5 fruit fly cellular contexts compared by ENCODE assay signal in the genomic region with DNA sequence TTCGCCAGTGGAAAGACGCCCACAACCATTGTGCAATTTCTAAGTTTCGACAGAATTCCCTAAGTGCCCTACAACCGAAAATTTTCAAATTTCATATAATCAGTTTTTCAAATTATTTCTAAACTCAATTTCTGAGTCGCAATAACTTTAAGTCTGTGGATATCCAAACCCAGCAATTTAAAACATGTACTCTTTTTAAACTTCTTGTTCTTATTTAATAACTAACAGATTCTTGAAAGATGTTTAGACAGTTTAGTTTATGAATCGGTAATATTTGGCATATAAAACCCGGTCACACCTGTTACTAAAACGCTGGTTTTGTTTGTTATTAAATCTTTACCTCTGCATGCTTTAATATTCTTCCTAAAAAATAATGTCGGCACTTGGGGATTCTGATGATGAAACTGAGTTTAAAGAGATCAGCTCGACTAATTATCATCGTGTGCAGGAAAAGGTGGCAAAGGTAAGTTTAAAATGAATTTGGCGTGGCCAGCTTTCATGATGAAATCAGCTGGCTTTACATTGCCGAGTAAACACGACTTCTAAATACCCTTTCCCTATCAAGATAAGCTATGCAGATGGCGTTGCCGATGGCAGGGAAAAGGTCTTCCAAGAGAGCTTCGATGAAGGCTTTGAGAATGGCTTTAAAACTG.
TF ChIP-seq lines count a peak whose summit lies in the region.

CG43998 (minus strand) TSS at position 51 of the 653 bp plus-strand sequence.
CG43999 (minus strand) TSS at position 51 of the 653 bp plus-strand sequence.
CG31142 (plus strand) TSS at position 294 of the 653 bp plus-strand sequence.

- no peak for TF ChIP-seq CTCF in whole organism, embryonic (GFP tag; optimal IDR thresholded peaks at IDR 0.05; lab: Kevin White, UChicago)

TF ChIP-seq in whole organism, adult, 20 proteins besides CTCF, POLR2A, EP300 and RAD21:
- TF ChIP-seq Mnt (GFP tag; optimal IDR thresholded peaks at IDR 0.05; lab: Kevin White, UChicago): peak; percentile 38
- TF ChIP-seq Clk (GFP tag; optimal IDR thresholded peaks at IDR 0.05; lab: Kevin White, UChicago): no peak
- no peak for TF ChIP-seq CG14711 (tag; optimal IDR thresholded peaks at IDR 0.05; lab: Kevin White, UChicago)
- TF ChIP-seq CG12768 (GFP tag; optimal IDR thresholded peaks at IDR 0.05; lab: Kevin White, UChicago): no peak
- peak; percentile 10 for TF ChIP-seq bab1 (GFP tag; optimal IDR thresholded peaks at IDR 0.05; lab: Kevin White, UChicago)
- no peak for TF ChIP-seq CG5204 (GFP tag; optimal IDR thresholded peaks at IDR 0.05; lab: Kevin White, UChicago)
- no peak for TF ChIP-seq toe (GFP tag; optimal IDR thresholded peaks at IDR 0.05; lab: Kevin White, UChicago)
- no peak for TF ChIP-seq CG33017 (tag; optimal IDR thresholded peaks at IDR 0.05; lab: Kevin White, UChicago)
- TF ChIP-seq CG11617 (GFP tag; optimal IDR thresholded peaks at IDR 0.05; lab: Kevin White, UChicago): no peak
- no peak for TF ChIP-seq CG7101 (tag; optimal IDR thresholded peaks at IDR 0.05; lab: Kevin White, UChicago)
- no peak for TF ChIP-seq CG1620 (GFP tag; optimal IDR thresholded peaks at IDR 0.05; lab: Kevin White, UChicago)

TF ChIP-seq in whole organism, embryonic, 481 proteins besides CTCF, POLR2A, EP300 and RAD21 (continues in another document):
- TF ChIP-seq CG13296 (GFP tag; optimal IDR thresholded peaks at IDR 0.05; lab: Kevin White, UChicago) (no peak), E2f2 (GFP tag; IDR thresholded peaks at IDR 0.05; lab: Robert Waterston, UW) (peak; percentile 32), Med (GFP tag; lab: Kevin White, UChicago) (peak; percentile 72), Pdp1 (GFP tag; optimal IDR thresholded peaks at IDR 0.05; lab: Kevin White, UChicago) (peak in 1 of 2 experiments; percentile 15), Dp (GFP tag; optimal IDR thresholded peaks at IDR 0.05; lab: Kevin White, UChicago) (peak; percentile 53), dpn (GFP tag; optimal IDR thresholded peaks at IDR 0.05; lab: Kevin White, UChicago) (peak in 1 of 2 experiments; percentile 5), CG8290 (GFP tag; optimal IDR thresholded peaks at IDR 0.05; lab: Kevin White, UChicago) (no peak), CG8290 (tag; optimal IDR thresholded peaks at IDR 0.05; lab: Kevin White, UChicago) (peak in 1 of 2 experiments; percentile 43), D19A (tag; optimal IDR thresholded peaks at IDR 0.05; lab: Kevin White, UChicago) (peak; percentile 97), Meics (GFP tag; optimal IDR thresholded peaks at IDR 0.05; lab: Kevin White, UChicago) (no peak), CG17385 (GFP tag; optimal IDR thresholded peaks at IDR 0.05; lab: Kevin White, UChicago) (peak; percentile 10), unc-4 (GFP tag; IDR thresholded peaks at IDR 0.05; lab: Robert Waterston, UW; ENCODE audit: partially characterized antibody) (0 out of 2 replicates have a peak, but pooled peaks have one; percentile 19), ewg (GFP tag; optimal IDR thresholded peaks at IDR 0.05; lab: Kevin White, UChicago) (no peak), CoRest (tag; optimal IDR thresholded peaks at IDR 0.05; lab: Kevin White, UChicago) (peak; percentile 5), CG14710 (tag; optimal IDR thresholded peaks at IDR 0.05; lab: Kevin White, UChicago) (peak; percentile 12), MESR4 (GFP tag; optimal IDR thresholded peaks at IDR 0.05; lab: Kevin White, UChicago) (peak; percentile 13), MBD-R2 (GFP tag; IDR thresholded peaks at IDR 0.05; lab: Robert Waterston, UW) (peak; percentile 77)

TF ChIP-seq in whole organism, prepupa, 60 proteins besides CTCF, POLR2A, EP300 and RAD21:
- TF ChIP-seq Gug (GFP tag; IDR thresholded peaks at IDR 0.05; lab: Robert Waterston, UW): no peak
- peak; percentile 23 for TF ChIP-seq Sox14 (GFP tag; optimal IDR thresholded peaks at IDR 0.05; lab: Kevin White, UChicago)
- TF ChIP-seq CG6808 (GFP tag; optimal IDR thresholded peaks at IDR 0.05; lab: Kevin White, UChicago): no peak
- TF ChIP-seq Sox102F (GFP tag; optimal IDR thresholded peaks at IDR 0.05; lab: Kevin White, UChicago): no peak
- no peak for TF ChIP-seq CG8319 (GFP tag; optimal IDR thresholded peaks at IDR 0.05; lab: Kevin White, UChicago)
- TF ChIP-seq fkh (GFP tag; optimal IDR thresholded peaks at IDR 0.05; lab: Kevin White, UChicago): peak; percentile 63
- peak; percentile 61 for TF ChIP-seq Eip78C (GFP tag; lab: Kevin White, UChicago)
- no peak for TF ChIP-seq CG34406 (GFP tag; optimal IDR thresholded peaks at IDR 0.05; lab: Kevin White, UChicago)
- peak; percentile 38 for TF ChIP-seq esn (GFP tag; optimal IDR thresholded peaks at IDR 0.05; lab: Kevin White, UChicago)
- TF ChIP-seq Blimp-1 (GFP tag; optimal IDR thresholded peaks at IDR 0.05; lab: Kevin White, UChicago): no peak
- TF ChIP-seq Hr39 (GFP tag; optimal IDR thresholded peaks at IDR 0.05; lab: Kevin White, UChicago): no peak
- TF ChIP-seq CG6276 (GFP tag; optimal IDR thresholded peaks at IDR 0.05; lab: Kevin White, UChicago): no peak
- no peak for TF ChIP-seq CG10669 (GFP tag; optimal IDR thresholded peaks at IDR 0.05; lab: Kevin White, UChicago)
- no peak for TF ChIP-seq Lpt (GFP tag; optimal IDR thresholded peaks at IDR 0.05; lab: Kevin White, UChicago)
- TF ChIP-seq CG11902 (GFP tag; optimal IDR thresholded peaks at IDR 0.05; lab: Kevin White, UChicago): no peak

TF ChIP-seq in whole organism, pupa, 21 proteins besides CTCF, POLR2A, EP300 and RAD21:
- no peak for TF ChIP-seq CG17806 (tag; optimal IDR thresholded peaks at IDR 0.05; lab: Kevin White, UChicago)
- TF ChIP-seq Snoo (tag; optimal IDR thresholded peaks at IDR 0.05; lab: Kevin White, UChicago): peak; percentile 4
- TF ChIP-seq CG10348 (GFP tag; IDR thresholded peaks at IDR 0.05; lab: Robert Waterston, UW): no peak
- TF ChIP-seq CG14655 (GFP tag; optimal IDR thresholded peaks at IDR 0.05; lab: Kevin White, UChicago): no peak

TF ChIP-seq in whole organism, wandering third instar larva, 38 proteins besides CTCF, POLR2A, EP300 and RAD21:
- TF ChIP-seq Hnf4 (GFP tag; optimal IDR thresholded peaks at IDR 0.05; lab: Kevin White, UChicago) (no peak), dl (GFP tag; optimal IDR thresholded peaks at IDR 0.05; lab: Kevin White, UChicago; ENCODE audit: insufficient read depth in 1 of 2, partially characterized antibody in 2 of 2) (no peak), br (GFP tag; optimal IDR thresholded peaks at IDR 0.05; lab: Kevin White, UChicago) (no peak), HLH106 (tag; optimal IDR thresholded peaks at IDR 0.05; lab: Kevin White, UChicago) (peak; percentile 0), Dif (GFP tag; optimal IDR thresholded peaks at IDR 0.05; lab: Kevin White, UChicago; ENCODE audit: partially characterized antibody) (no peak), woc (GFP tag; optimal IDR thresholded peaks at IDR 0.05; lab: Kevin White, UChicago) (peak; percentile 73), psq (GFP tag; optimal IDR thresholded peaks at IDR 0.05; lab: Kevin White, UChicago) (no peak), rgr (GFP tag; optimal IDR thresholded peaks at IDR 0.05; lab: Kevin White, UChicago) (peak; percentile 4), Myc (optimal IDR thresholded peaks at IDR 0.05; lab: Kevin White, UChicago) (no peak), CG9705 (GFP tag; optimal IDR thresholded peaks at IDR 0.05; lab: Kevin White, UChicago) (no peak), lola (GFP tag; optimal IDR thresholded peaks at IDR 0.05; lab: Kevin White, UChicago) (no peak)
